Worm (Caenorhabditis elegans): Measurements from ENCODE around the gene lgc-36.

- TF ChIP-seq aptf-2 (GFP tag; conservative IDR thresholded peaks at IDR 0.05): no peak
- no peak for TF ChIP-seq sea-2 (GFP tag; IDR thresholded peaks at IDR 0.05)
- no peak for TF ChIP-seq pbrm-1 (GFP tag; IDR thresholded peaks at IDR 0.05)
- TF ChIP-seq lir-1 (GFP tag; conservative IDR thresholded peaks at IDR 0.05): no peak
- TF ChIP-seq efl-1 (GFP tag; optimal IDR thresholded peaks at IDR 0.05): no peak
Observed at ce11 chrV:11225981-11226380, 32.8 kb downstream of the lgc-36 start, which contains the start of gene bgal-1.

All from whole organism, young adult.